ENCODE assay signal across 1 fruit fly cellular context in genomic region chr3R:21584296-21584936, dm6.
TF ChIP-seq lines count a peak whose summit lies in the region.

No protein-coding gene starts in this region.

TF ChIP-seq in whole organism, embryonic, 481 proteins besides CTCF, POLR2A, EP300 and RAD21 (continued from another document):
- TF ChIP-seq Camta (GFP tag; optimal IDR thresholded peaks at IDR 0.05; lab: Kevin White, UChicago) (no peak), CG30020 (tag; optimal IDR thresholded peaks at IDR 0.05; lab: Kevin White, UChicago) (no peak), CG12942 (GFP tag; optimal IDR thresholded peaks at IDR 0.05; lab: Kevin White, UChicago) (no peak), CG30403 (GFP tag; optimal IDR thresholded peaks at IDR 0.05; lab: Kevin White, UChicago) (no peak), prd (optimal IDR thresholded peaks at IDR 0.05; lab: Kevin White, UChicago) (no peak), prd (GFP tag; IDR thresholded peaks at IDR 0.05; lab: Robert Waterston, UW) (no peak), CG18476 (GFP tag; optimal IDR thresholded peaks at IDR 0.05; lab: Kevin White, UChicago) (no peak), CG1832 (GFP tag; optimal IDR thresholded peaks at IDR 0.05; lab: Kevin White, UChicago) (peak; percentile 45), CG9215 (GFP tag; IDR thresholded peaks at IDR 0.05; lab: Robert Waterston, UW) (no peak), Poxn (GFP tag; IDR thresholded peaks at IDR 0.05; lab: Robert Waterston, UW) (no peak), so (GFP tag; IDR thresholded peaks at IDR 0.05; lab: Robert Waterston, UW) (no peak), gce (GFP tag; IDR thresholded peaks at IDR 0.05; lab: Robert Waterston, UW) (no peak), ttk (GFP tag; IDR thresholded peaks at IDR 0.05; lab: Robert Waterston, UW) (no peak), CG9797 (GFP tag; optimal IDR thresholded peaks at IDR 0.05; lab: Kevin White, UChicago) (no peak), tna (GFP tag; IDR thresholded peaks at IDR 0.05; lab: Robert Waterston, UW; ENCODE audit: partially characterized antibody) (no peak), nmo (GFP tag; optimal IDR thresholded peaks at IDR 0.05; lab: Kevin White, UChicago) (no peak), CG12769 (tag; optimal IDR thresholded peaks at IDR 0.05; lab: Kevin White, UChicago) (peak; percentile 45), da (GFP tag; optimal IDR thresholded peaks at IDR 0.05; lab: Kevin White, UChicago) (no peak), CG10267 (tag; optimal IDR thresholded peaks at IDR 0.05; lab: Kevin White, UChicago) (no peak), ssp (GFP tag; IDR thresholded peaks at IDR 0.05; lab: Robert Waterston, UW) (no peak), Scr (GFP tag; IDR thresholded peaks at IDR 0.05; lab: Robert Waterston, UW; ENCODE audit: partially characterized antibody) (no peak), CG8478 (optimal IDR thresholded peaks at IDR 0.05; lab: Kevin White, UChicago) (no peak), CG12299 (tag; optimal IDR thresholded peaks at IDR 0.05; lab: Kevin White, UChicago) (no peak), rib (GFP tag; IDR thresholded peaks at IDR 0.05; lab: Robert Waterston, UW) (peak; percentile 81), shn (GFP tag; optimal IDR thresholded peaks at IDR 0.05; lab: Kevin White, UChicago) (no peak), CG14667 (GFP tag; IDR thresholded peaks at IDR 0.05; lab: Robert Waterston, UW) (no peak), bowl (GFP tag; IDR thresholded peaks at IDR 0.05; lab: Robert Waterston, UW) (no peak), CG17361 (GFP tag; IDR thresholded peaks at IDR 0.05; lab: Robert Waterston, UW) (no peak), CG32772 (GFP tag; IDR thresholded peaks at IDR 0.05; lab: Robert Waterston, UW) (no peak), zf30C (GFP tag; optimal IDR thresholded peaks at IDR 0.05; lab: Kevin White, UChicago) (no peak), CG2678 (tag; optimal IDR thresholded peaks at IDR 0.05; lab: Kevin White, UChicago) (peak; percentile 19), CG31388 (GFP tag; optimal IDR thresholded peaks at IDR 0.05; lab: Kevin White, UChicago) (no peak), ERR (GFP tag; optimal IDR thresholded peaks at IDR 0.05; lab: Kevin White, UChicago) (no peak), lola (GFP tag; optimal IDR thresholded peaks at IDR 0.05; lab: Kevin White, UChicago) (no peak), CG10274 (GFP tag; optimal IDR thresholded peaks at IDR 0.05; lab: Kevin White, UChicago) (no peak), zfh2 (GFP tag; optimal IDR thresholded peaks at IDR 0.05; lab: Kevin White, UChicago) (no peak), ci (GFP tag; IDR thresholded peaks at IDR 0.05; lab: Robert Waterston, UW) (0 out of 3 replicates have a peak, but pooled peaks have one; percentile 11), grau (tag; optimal IDR thresholded peaks at IDR 0.05; lab: Kevin White, UChicago) (no peak), MBD-R2 (GFP tag; IDR thresholded peaks at IDR 0.05; lab: Robert Waterston, UW) (no peak), CG10321 (GFP tag; IDR thresholded peaks at IDR 0.05; lab: Robert Waterston, UW) (peak; percentile 45; the same call in 1 of the 2 replicates), odd (GFP tag; optimal IDR thresholded peaks at IDR 0.05; lab: Kevin White, UChicago) (no peak), unc-4 (GFP tag; IDR thresholded peaks at IDR 0.05; lab: Robert Waterston, UW; ENCODE audit: partially characterized antibody) (no peak), ems (GFP tag; optimal IDR thresholded peaks at IDR 0.05; lab: Kevin White, UChicago) (no peak), seq (GFP tag; IDR thresholded peaks at IDR 0.05; lab: Robert Waterston, UW) (no peak), knrl (GFP tag; IDR thresholded peaks at IDR 0.05; lab: Robert Waterston, UW; ENCODE audit: partially characterized antibody) (no peak), cas (GFP tag; IDR thresholded peaks at IDR 0.05; lab: Robert Waterston, UW) (no peak), kni (GFP tag; optimal IDR thresholded peaks at IDR 0.05; lab: Kevin White, UChicago) (no peak), Usf (GFP tag; optimal IDR thresholded peaks at IDR 0.05; lab: Kevin White, UChicago) (no peak), CG18011 (GFP tag; optimal IDR thresholded peaks at IDR 0.05; lab: Kevin White, UChicago) (no peak), CG3995 (GFP tag; optimal IDR thresholded peaks at IDR 0.05; lab: Kevin White, UChicago) (peak; percentile 77), NFAT (GFP tag; IDR thresholded peaks at IDR 0.05; lab: Robert Waterston, UW) (no peak), Dip3 (GFP tag; optimal IDR thresholded peaks at IDR 0.05; lab: Kevin White, UChicago) (no peak), chif (GFP tag; optimal IDR thresholded peaks at IDR 0.05; lab: Kevin White, UChicago) (no peak), kah (GFP tag; optimal IDR thresholded peaks at IDR 0.05; lab: Kevin White, UChicago) (no peak), CG10431 (GFP tag; optimal IDR thresholded peaks at IDR 0.05; lab: Kevin White, UChicago) (no peak), Aef1 (GFP tag; IDR thresholded peaks at IDR 0.05; lab: Robert Waterston, UW) (no peak), dm (GFP tag; optimal IDR thresholded peaks at IDR 0.05; lab: Kevin White, UChicago) (no peak), chinmo (GFP tag; IDR thresholded peaks at IDR 0.05; lab: Robert Waterston, UW; ENCODE audit: partially characterized antibody) (peak; percentile 72; the same call in 2 of the 4 replicates), lab (GFP tag; optimal IDR thresholded peaks at IDR 0.05; lab: Kevin White, UChicago) (peak; percentile 54), usp (GFP tag; optimal IDR thresholded peaks at IDR 0.05; lab: Kevin White, UChicago) (no peak), Jarid2 (GFP tag; optimal IDR thresholded peaks at IDR 0.05; lab: Kevin White, UChicago) (peak; percentile 22), CG11085 (GFP tag; IDR thresholded peaks at IDR 0.05; lab: Robert Waterston, UW) (no peak), fd64A (GFP tag; optimal IDR thresholded peaks at IDR 0.05; lab: Kevin White, UChicago) (no peak), btn (GFP tag; optimal IDR thresholded peaks at IDR 0.05; lab: Kevin White, UChicago) (no peak), CG3847 (GFP tag; IDR thresholded peaks at IDR 0.05; lab: Robert Waterston, UW) (0 out of 2 replicates have a peak, but pooled peaks have one; percentile 14), mirr (GFP tag; optimal IDR thresholded peaks at IDR 0.05; lab: Kevin White, UChicago) (peak; percentile 46), tio (GFP tag; optimal IDR thresholded peaks at IDR 0.05; lab: Kevin White, UChicago) (no peak), CG3281 (GFP tag; optimal IDR thresholded peaks at IDR 0.05; lab: Kevin White, UChicago) (peak; percentile 16), oc (tag; optimal IDR thresholded peaks at IDR 0.05; lab: Kevin White, UChicago) (no peak), CG7357 (GFP tag; IDR thresholded peaks at IDR 0.05; lab: Robert Waterston, UW) (no peak), nom (GFP tag; optimal IDR thresholded peaks at IDR 0.05; lab: Kevin White, UChicago) (no peak), CG6689 (GFP tag; IDR thresholded peaks at IDR 0.05; lab: Robert Waterston, UW) (no peak), CG6654 (GFP tag; optimal IDR thresholded peaks at IDR 0.05; lab: Kevin White, UChicago) (no peak), HLH54F (GFP tag; optimal IDR thresholded peaks at IDR 0.05; lab: Kevin White, UChicago) (no peak), CG14441 (GFP tag; IDR thresholded peaks at IDR 0.05; lab: Robert Waterston, UW) (no peak), CoRest (tag; optimal IDR thresholded peaks at IDR 0.05; lab: Kevin White, UChicago) (no peak), D19B (GFP tag; optimal IDR thresholded peaks at IDR 0.05; lab: Kevin White, UChicago) (no peak), ac (GFP tag; optimal IDR thresholded peaks at IDR 0.05; lab: Kevin White, UChicago) (no peak), CG17359 (tag; optimal IDR thresholded peaks at IDR 0.05; lab: Kevin White, UChicago) (no peak), CG17568 (GFP tag; optimal IDR thresholded peaks at IDR 0.05; lab: Kevin White, UChicago) (no peak), ap (GFP tag; IDR thresholded peaks at IDR 0.05; lab: Robert Waterston, UW) (no peak), Optix (GFP tag; IDR thresholded peaks at IDR 0.05; lab: Robert Waterston, UW) (no peak), HmgZ (tag; optimal IDR thresholded peaks at IDR 0.05; lab: Kevin White, UChicago) (peak; percentile 26), Mad (GFP tag; optimal IDR thresholded peaks at IDR 0.05; lab: Kevin White, UChicago) (no peak), CG10209 (GFP tag; optimal IDR thresholded peaks at IDR 0.05; lab: Kevin White, UChicago) (no peak), CG10366 (GFP tag; IDR thresholded peaks at IDR 0.05; lab: Robert Waterston, UW) (no peak), aop (GFP tag; IDR thresholded peaks at IDR 0.05; lab: Robert Waterston, UW) (no peak), Dad (GFP tag; optimal IDR thresholded peaks at IDR 0.05; lab: Kevin White, UChicago) (no peak), Dp (GFP tag; optimal IDR thresholded peaks at IDR 0.05; lab: Kevin White, UChicago) (no peak), Lhr (GFP tag; optimal IDR thresholded peaks at IDR 0.05; lab: Kevin White, UChicago) (no peak), disco-r (GFP tag; optimal IDR thresholded peaks at IDR 0.05; lab: Kevin White, UChicago) (no peak), CG12071 (GFP tag; optimal IDR thresholded peaks at IDR 0.05; lab: Kevin White, UChicago) (no peak), pan (optimal IDR thresholded peaks at IDR 0.05; lab: Kevin White, UChicago) (no peak), pan (GFP tag; optimal IDR thresholded peaks at IDR 0.05 in 1 of 2, IDR thresholded peaks at IDR 0.05 in 1 of 2) (no peak), pzg (GFP tag; optimal IDR thresholded peaks at IDR 0.05; lab: Kevin White, UChicago) (no peak), CG31441 (GFP tag; IDR thresholded peaks at IDR 0.05; lab: Robert Waterston, UW) (no peak), tx (GFP tag; optimal IDR thresholded peaks at IDR 0.05; lab: Kevin White, UChicago) (no peak), CG2202 (tag; optimal IDR thresholded peaks at IDR 0.05; lab: Kevin White, UChicago) (no peak), insv (GFP tag; optimal IDR thresholded peaks at IDR 0.05; lab: Kevin White, UChicago) (no peak), CG6791 (GFP tag; IDR thresholded peaks at IDR 0.05; lab: Robert Waterston, UW; ENCODE audit: partially characterized antibody) (no peak), CG13296 (GFP tag; optimal IDR thresholded peaks at IDR 0.05; lab: Kevin White, UChicago) (no peak), CG9932 (GFP tag; IDR thresholded peaks at IDR 0.05; lab: Robert Waterston, UW) (peak; percentile 25; the same call in 1 of the 2 replicates), Ssrp (tag; optimal IDR thresholded peaks at IDR 0.05; lab: Kevin White, UChicago) (no peak), grn (GFP tag; optimal IDR thresholded peaks at IDR 0.05; lab: Kevin White, UChicago) (no peak), CrebB (tag; optimal IDR thresholded peaks at IDR 0.05; lab: Kevin White, UChicago) (peak; percentile 2), CG1233 (GFP tag; optimal IDR thresholded peaks at IDR 0.05; lab: Kevin White, UChicago) (peak; percentile 7), Hmr (GFP tag; optimal IDR thresholded peaks at IDR 0.05; lab: Kevin White, UChicago) (peak; percentile 35), CG5245 (GFP tag; optimal IDR thresholded peaks at IDR 0.05; lab: Kevin White, UChicago) (no peak), CG1603 (tag; optimal IDR thresholded peaks at IDR 0.05; lab: Kevin White, UChicago) (no peak), ftz-f1 (GFP tag; optimal IDR thresholded peaks at IDR 0.05; lab: Kevin White, UChicago) (no peak), Six4 (GFP tag; optimal IDR thresholded peaks at IDR 0.05; lab: Kevin White, UChicago) (no peak), Eip74EF (GFP tag; optimal IDR thresholded peaks at IDR 0.05; lab: Kevin White, UChicago) (no peak), CG13624 (GFP tag; optimal IDR thresholded peaks at IDR 0.05; lab: Kevin White, UChicago) (peak; percentile 16), stc (GFP tag; IDR thresholded peaks at IDR 0.05; lab: Robert Waterston, UW) (no peak), fd3F (GFP tag; optimal IDR thresholded peaks at IDR 0.05; lab: Kevin White, UChicago) (no peak), Rfx (GFP tag; IDR thresholded peaks at IDR 0.05; lab: Robert Waterston, UW) (peak; percentile 26; the same call in 1 of the 2 replicates), CG5180 (GFP tag; optimal IDR thresholded peaks at IDR 0.05; lab: Kevin White, UChicago) (no peak), dmrt11E (tag; optimal IDR thresholded peaks at IDR 0.05; lab: Kevin White, UChicago) (no peak), pfk (GFP tag; optimal IDR thresholded peaks at IDR 0.05; lab: Kevin White, UChicago) (peak; percentile 9)
